Worm (Caenorhabditis elegans) whole organism, L4/young adult: ENCODE results near the gene gad-3.
A peak's percentile ranks its signal among the peaks of the same experiment; 100 is the strongest.

Experiments
- W03F9.2 ChIP-seq: fragments of 150-350 bp; optimal IDR thresholded peaks from 2 replicates; lab custom pipeline; 2014; ENCODE audit warnings: missing biosample characterization, missing genetic modification characterization
- dao-5 ChIP-seq: sonication (generic microtip); optimal IDR thresholded peaks from 2 replicates; lab custom pipeline; 2016; ENCODE audit warnings: missing genotype, missing genetic modification characterization, moderate library complexity, missing compliant biosample characterization
- him-1 ChIP-seq: sonication (generic microtip); optimal IDR thresholded peaks from 2 replicates; lab custom pipeline; 2016; ENCODE audit warnings: missing genotype, missing genetic modification reagents, missing genetic modification characterization, missing compliant biosample characterization

The gad-3 gene

ce11 chrV:9133950-9134349 is 38.9 kb downstream of the gad-3 start, which contains the start of gene B0222.1:
Gene B0222.1, plus strand, starts transcription at chrV:9134255.
- no peak for TF ChIP-seq W03F9.2 (tag; lab: Kevin White, UChicago)
- no peak for TF ChIP-seq dao-5 (tag; lab: Kevin White, UChicago)
- TF ChIP-seq him-1 (tag; lab: Kevin White, UChicago), result no peak

- no peak for TF ChIP-seq dao-5 (tag; lab: Kevin White, UChicago)
- TF ChIP-seq W03F9.2 (tag; lab: Kevin White, UChicago), result no peak
- TF ChIP-seq him-1 (tag; lab: Kevin White, UChicago), result no peak
Measured at ce11 chrV:9132043-9132442, 40.8 kb downstream of the gad-3 start, which contains the start of gene F21C10.1. Gene F21C10.1, plus strand, starts transcription at chrV:9132343.

ce11 chrV:9130766-9131165 is 42.0 kb downstream of the gad-3 start, which contains the start of gene F21C10.19:
Gene F21C10.19, plus strand, starts transcription at chrV:9131066.
- TF ChIP-seq dao-5 (tag; lab: Kevin White, UChicago), result no peak
- TF ChIP-seq W03F9.2 (tag; lab: Kevin White, UChicago), result no peak
- TF ChIP-seq him-1 (tag; lab: Kevin White, UChicago), result no peak

- TF ChIP-seq W03F9.2 (tag; lab: Kevin White, UChicago) (no peak), him-1 (tag; lab: Kevin White, UChicago) (peak; percentile 36), dao-5 (tag; lab: Kevin White, UChicago) (no peak)
Measured at ce11 chrV:9128562-9128961, 44.2 kb downstream of the gad-3 start.

- TF ChIP-seq him-1 (tag; lab: Kevin White, UChicago), result no peak
- no peak for TF ChIP-seq W03F9.2 (tag; lab: Kevin White, UChicago)
- TF ChIP-seq dao-5 (tag; lab: Kevin White, UChicago), result no peak
Measured at ce11 chrV:9127773-9128172, 45.0 kb downstream of the gad-3 start, which contains the start of gene F21C10.3. Gene F21C10.3, plus strand, starts transcription at chrV:9128073.

ce11 chrV:9126316-9126715 is 46.5 kb downstream of the gad-3 start, which contains the start of gene F21C10.4:
Gene F21C10.4, plus strand, starts transcription at chrV:9126616.
- no peak for TF ChIP-seq dao-5 (tag; lab: Kevin White, UChicago)
- TF ChIP-seq W03F9.2 (tag; lab: Kevin White, UChicago), result no peak
- no peak for TF ChIP-seq him-1 (tag; lab: Kevin White, UChicago)

- no peak for TF ChIP-seq him-1 (tag; lab: Kevin White, UChicago)
- TF ChIP-seq dao-5 (tag; lab: Kevin White, UChicago), result no peak
- no peak for TF ChIP-seq W03F9.2 (tag; lab: Kevin White, UChicago)
Measured at ce11 chrV:9125345-9125744, 47.5 kb downstream of the gad-3 start, which contains the start of gene F21C10.5. Gene F21C10.5, plus strand, starts transcription at chrV:9125645.

ce11 chrV:9124180-9124579 is 48.6 kb downstream of the gad-3 start, which contains the start of gene F21C10.6:
Gene F21C10.6, plus strand, starts transcription at chrV:9124480.
- no peak for TF ChIP-seq W03F9.2 (tag; lab: Kevin White, UChicago)

ce11 chrV:9123186-9123585 is 49.6 kb downstream of the gad-3 start, which contains the start of gene F21C10.11:
Gene F21C10.11, plus strand, starts transcription at chrV:9123486.
- TF ChIP-seq dao-5 (tag; lab: Kevin White, UChicago) (no peak), him-1 (tag; lab: Kevin White, UChicago) (no peak), W03F9.2 (tag; lab: Kevin White, UChicago) (no peak)

- TF ChIP-seq dao-5 (tag; lab: Kevin White, UChicago), result no peak
- TF ChIP-seq him-1 (tag; lab: Kevin White, UChicago), result no peak
- TF ChIP-seq W03F9.2 (tag; lab: Kevin White, UChicago), result no peak
Measured at ce11 chrV:9122004-9122403, 50.8 kb downstream of the gad-3 start, which contains the start of gene F21C10.13. Gene F21C10.13, plus strand, starts transcription at chrV:9122304.
